Worm (Caenorhabditis elegans): ENCODE results near the gene K09E9.3.

Gene K09E9.3

DNA sequence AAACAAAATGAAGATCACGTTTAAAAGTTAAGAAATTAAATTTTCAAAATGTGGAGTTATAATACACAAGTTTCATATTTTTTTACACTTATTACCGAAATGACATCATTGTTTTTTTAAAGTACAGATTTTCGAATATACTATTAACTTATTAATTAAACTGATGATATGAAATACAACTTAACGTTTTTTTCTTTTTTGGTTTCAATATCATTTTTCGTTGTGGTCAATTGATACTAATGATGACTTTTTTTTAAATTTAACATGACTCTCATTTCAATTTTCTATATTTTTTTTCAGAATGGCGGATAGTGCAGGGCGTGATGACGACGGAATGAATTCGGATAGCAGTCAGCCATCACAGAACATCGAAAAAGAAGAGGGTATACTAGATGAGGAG, 22.5 kb downstream of the K09E9.3 start, which contains the start of gene usp-33:
Gene usp-33 (plus strand): TSS at position 301 of the 400 bp plus-strand sequence.
- TF ChIP-seq blmp-1 (tag; optimal IDR thresholded peaks at IDR 0.05; ENCODE audit: insufficient read depth) (no peak), nhr-25 (tag; optimal IDR thresholded peaks at IDR 0.05) (no peak), sem-4 (tag; optimal IDR thresholded peaks at IDR 0.05) (no peak), mab-5 (tag; optimal IDR thresholded peaks at IDR 0.05) (no peak), mbf-1 (tag; optimal IDR thresholded peaks at IDR 0.05) (no peak), skn-1 (tag; optimal IDR thresholded peaks at IDR 0.05) (no peak), dmd-4 (tag; optimal IDR thresholded peaks at IDR 0.05) (no peak), unc-55 (GFP tag; optimal IDR thresholded peaks at IDR 0.05) (no peak), ceh-82 (tag; optimal IDR thresholded peaks at IDR 0.05) (no peak), gmeb-1 (tag; optimal IDR thresholded peaks at IDR 0.05) (no peak), crh-2 (tag; optimal IDR thresholded peaks at IDR 0.05) (no peak), unc-62 (GFP tag; optimal IDR thresholded peaks at IDR 0.05) (no peak), ztf-11 (tag; optimal IDR thresholded peaks at IDR 0.05) (no peak), nhr-129 (tag; optimal IDR thresholded peaks at IDR 0.05) (no peak), ztf-1 (GFP tag; conservative IDR thresholded peaks at IDR 0.05) (no peak), zag-1 (tag; optimal IDR thresholded peaks at IDR 0.05) (no peak), peb-1 (tag; optimal IDR thresholded peaks at IDR 0.05) (no peak), sma-3 (GFP tag; optimal IDR thresholded peaks at IDR 0.05) (no peak), nhr-11 (tag; optimal IDR thresholded peaks at IDR 0.05) (no peak), R02D3.7 (tag; optimal IDR thresholded peaks at IDR 0.05) (no peak)

DNA sequence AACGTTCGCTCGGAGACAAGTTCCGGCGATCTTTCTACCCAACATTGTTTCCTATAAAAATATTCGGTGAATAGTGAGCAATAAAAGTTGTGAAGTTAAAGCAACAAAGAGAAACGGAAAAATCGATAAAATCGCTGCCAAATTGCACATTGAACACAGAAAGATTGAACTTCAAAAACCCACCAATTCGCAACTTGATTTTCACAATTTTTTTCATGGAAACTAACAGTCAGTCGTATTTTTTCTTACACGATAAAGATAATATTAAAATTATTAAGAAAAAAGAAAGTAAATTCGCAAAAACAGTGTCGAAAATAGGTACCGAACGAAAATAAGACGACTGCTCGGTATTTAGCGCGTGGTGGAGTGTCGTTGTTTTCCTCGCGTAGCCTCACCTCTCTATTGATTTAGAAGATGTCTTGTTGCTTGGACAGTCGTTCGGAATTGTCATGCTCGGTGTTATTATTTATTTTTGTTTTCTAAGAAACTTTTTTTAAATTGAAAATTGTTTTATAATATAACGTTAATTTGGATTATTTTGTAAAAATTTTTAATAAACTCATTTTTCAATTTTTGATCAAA, 23.2 kb downstream of the K09E9.3 start, which contains the start of gene gas-1:
Gene gas-1 (minus strand): TSS at position 51 of the 582 bp plus-strand sequence.
- TF ChIP-seq blmp-1 (tag; optimal IDR thresholded peaks at IDR 0.05; ENCODE audit: insufficient read depth) (no peak), mdl-1 (tag; optimal IDR thresholded peaks at IDR 0.05) (no peak), lsy-2 (tag; optimal IDR thresholded peaks at IDR 0.05) (peak in 1 of 2 experiments; percentile 36), F13H6.1 (tag; optimal IDR thresholded peaks at IDR 0.05) (no peak), nhr-129 (tag; optimal IDR thresholded peaks at IDR 0.05) (peak; percentile 23), crh-2 (tag; optimal IDR thresholded peaks at IDR 0.05) (peak; percentile 1), alr-1 (tag; optimal IDR thresholded peaks at IDR 0.05) (no peak), ztf-1 (GFP tag; conservative IDR thresholded peaks at IDR 0.05) (no peak), unc-39 (tag; optimal IDR thresholded peaks at IDR 0.05) (no peak), nhr-237 (tag; optimal IDR thresholded peaks at IDR 0.05) (no peak), C34F6.9 (tag; optimal IDR thresholded peaks at IDR 0.05) (no peak), unc-55 (GFP tag; optimal IDR thresholded peaks at IDR 0.05) (peak; percentile 54)

DNA sequence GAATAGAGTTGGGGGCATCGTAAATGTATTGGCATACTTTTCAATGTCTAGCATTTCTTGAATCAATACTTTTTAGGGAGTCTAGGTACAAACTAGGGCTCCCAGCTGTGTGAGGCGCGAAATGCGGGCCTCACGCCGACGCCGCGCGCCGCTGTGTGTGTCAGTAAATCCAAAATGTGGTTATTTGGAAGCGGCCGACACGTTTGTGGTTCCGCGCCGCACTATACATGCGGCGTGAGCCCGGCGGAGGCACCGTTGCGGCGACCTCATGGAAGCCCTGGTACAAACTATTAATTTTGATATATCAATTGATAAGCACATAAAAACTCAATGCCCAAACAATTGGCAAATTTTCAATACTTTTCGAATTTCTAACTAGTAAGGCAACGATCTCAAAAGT, 27.4 kb downstream of the K09E9.3 start:
- TF ChIP-seq crh-2 (tag; optimal IDR thresholded peaks at IDR 0.05) (no peak), alr-1 (tag; optimal IDR thresholded peaks at IDR 0.05) (no peak), aly-2 (tag; optimal IDR thresholded peaks at IDR 0.05) (no peak), elt-3 (tag; optimal IDR thresholded peaks at IDR 0.05) (no peak), snpc-4 (tag; optimal IDR thresholded peaks at IDR 0.05) (peak; percentile 53), nhr-10 (tag; optimal IDR thresholded peaks at IDR 0.05) (no peak), nhr-6 (tag; optimal IDR thresholded peaks at IDR 0.05) (no peak), nhr-237 (tag; optimal IDR thresholded peaks at IDR 0.05) (no peak)

DNA sequence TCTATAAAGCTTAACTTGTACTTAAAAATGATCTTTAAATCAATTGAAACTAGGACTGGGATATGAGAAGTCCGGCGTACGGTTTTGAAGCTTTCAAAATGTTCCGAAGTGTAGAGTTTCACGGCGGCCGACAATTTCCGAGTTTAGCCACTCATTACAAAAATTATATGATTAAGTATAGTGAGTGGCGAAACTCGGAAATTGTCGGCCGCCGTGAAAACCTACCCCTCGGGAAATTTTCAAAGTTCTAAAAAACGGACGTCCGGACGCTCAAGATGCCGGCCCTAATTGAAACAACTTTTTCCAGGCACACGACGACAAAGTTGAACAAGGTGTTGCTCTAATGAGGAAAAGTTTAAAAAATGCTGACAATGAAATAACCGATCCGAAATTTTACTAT, 28.5 kb downstream of the K09E9.3 start:
- TF ChIP-seq nhr-237 (tag; optimal IDR thresholded peaks at IDR 0.05) (no peak), sma-9 (GFP tag; optimal IDR thresholded peaks at IDR 0.05) (no peak), sma-9 (tag; optimal IDR thresholded peaks at IDR 0.05) (no peak), mbf-1 (tag; optimal IDR thresholded peaks at IDR 0.05) (no peak), ama-1 (optimal IDR thresholded peaks at IDR 0.05) (no peak), sem-4 (tag; optimal IDR thresholded peaks at IDR 0.05) (no peak), ZK546.5 (tag; optimal IDR thresholded peaks at IDR 0.05) (no peak), lin-11 (tag; optimal IDR thresholded peaks at IDR 0.05) (no peak), ceh-82 (tag; optimal IDR thresholded peaks at IDR 0.05) (no peak), sma-3 (GFP tag; optimal IDR thresholded peaks at IDR 0.05) (no peak), R02D3.7 (tag; optimal IDR thresholded peaks at IDR 0.05) (no peak), nhr-129 (tag; optimal IDR thresholded peaks at IDR 0.05) (no peak), ztf-1 (GFP tag; conservative IDR thresholded peaks at IDR 0.05) (no peak), peb-1 (tag; optimal IDR thresholded peaks at IDR 0.05) (no peak), nhr-23 (tag; optimal IDR thresholded peaks at IDR 0.05) (no peak), Y55F3AM.14 (GFP tag; optimal IDR thresholded peaks at IDR 0.05) (no peak), snpc-4 (tag; optimal IDR thresholded peaks at IDR 0.05) (no peak), dmd-4 (tag; optimal IDR thresholded peaks at IDR 0.05) (no peak), unc-55 (GFP tag; optimal IDR thresholded peaks at IDR 0.05) (no peak), elt-3 (tag; optimal IDR thresholded peaks at IDR 0.05) (no peak)
